Fruit fly (Drosophila melanogaster): ENCODE measurements around the gene CG5746.

CG5746 gene

dm6 chr3R:24295556-24296465 is 52.8 kb downstream of the CG5746 start (continued):
- TF ChIP-seq ATbp (GFP tag; optimal IDR thresholded peaks at IDR 0.05) (peak; percentile 65), Xbp1 (GFP tag; optimal IDR thresholded peaks at IDR 0.05) (peak; percentile 80), B-H2 (GFP tag; optimal IDR thresholded peaks at IDR 0.05) (peak; percentile 13), Doc3 (GFP tag; IDR thresholded peaks at IDR 0.05; ENCODE audit: partially characterized antibody) (no peak), Pdp1 (GFP tag; optimal IDR thresholded peaks at IDR 0.05) (peak; percentile 73 to 81), MBD-R2 (GFP tag; IDR thresholded peaks at IDR 0.05) (peak; percentile 61; the same call in 1 of the 2 replicates), fd102C (GFP tag; optimal IDR thresholded peaks at IDR 0.05) (peak; percentile 61), CG12104 (GFP tag; optimal IDR thresholded peaks at IDR 0.05) (peak; percentile 63), CG7357 (GFP tag; IDR thresholded peaks at IDR 0.05) (peak; percentile 67; the same call in 2 of the 3 replicates), CG13894 (tag; optimal IDR thresholded peaks at IDR 0.05) (no peak), ssp (GFP tag; IDR thresholded peaks at IDR 0.05) (peak; percentile 46), psq (GFP tag; optimal IDR thresholded peaks at IDR 0.05) (no peak), lola (GFP tag; optimal IDR thresholded peaks at IDR 0.05) (peak in 1 of 3 experiments; percentile 78), schlank (tag; optimal IDR thresholded peaks at IDR 0.05) (peak; percentile 66), mld (GFP tag; IDR thresholded peaks at IDR 0.05; ENCODE audit: partially characterized antibody) (no peak), CG17912 (GFP tag; optimal IDR thresholded peaks at IDR 0.05) (no peak), nau (GFP tag; optimal IDR thresholded peaks at IDR 0.05) (peak; percentile 12), sna (GFP tag; IDR thresholded peaks at IDR 0.05; ENCODE audit: partially characterized antibody) (no peak), tin (GFP tag; optimal IDR thresholded peaks at IDR 0.05) (peak; percentile 81), Dbx (GFP tag; IDR thresholded peaks at IDR 0.05) (peak; percentile 77), BtbVII (GFP tag; optimal IDR thresholded peaks at IDR 0.05) (peak; percentile 69), MESR4 (GFP tag; optimal IDR thresholded peaks at IDR 0.05) (peak; percentile 4), CG6654 (GFP tag; optimal IDR thresholded peaks at IDR 0.05) (peak; percentile 28), dpn (GFP tag; optimal IDR thresholded peaks at IDR 0.05) (peak; percentile 76 to 81), TFAM (GFP tag; optimal IDR thresholded peaks at IDR 0.05) (peak; percentile 36), cas (GFP tag; IDR thresholded peaks at IDR 0.05) (peak; percentile 65), Mes4 (GFP tag; optimal IDR thresholded peaks at IDR 0.05) (peak; percentile 34), CG7928 (GFP tag; optimal IDR thresholded peaks at IDR 0.05) (no peak), GATAe (GFP tag; conservative IDR thresholded peaks at IDR 0.05) (peak; percentile 41; the same call in 1 of the 2 replicates), CG15479 (GFP tag; optimal IDR thresholded peaks at IDR 0.05) (no peak), insv (GFP tag; optimal IDR thresholded peaks at IDR 0.05) (no peak), Sry-δ (GFP tag; optimal IDR thresholded peaks at IDR 0.05) (peak; percentile 11), oc (tag; optimal IDR thresholded peaks at IDR 0.05) (peak; percentile 72), sr (GFP tag; IDR thresholded peaks at IDR 0.05) (no peak), CoRest (tag; optimal IDR thresholded peaks at IDR 0.05) (peak; percentile 85), Hmx (GFP tag; optimal IDR thresholded peaks at IDR 0.05) (peak; percentile 18), her (GFP tag; optimal IDR thresholded peaks at IDR 0.05) (peak; percentile 45), btn (GFP tag; optimal IDR thresholded peaks at IDR 0.05) (no peak), CG3163 (GFP tag; optimal IDR thresholded peaks at IDR 0.05) (peak; percentile 34), CG10654 (GFP tag; optimal IDR thresholded peaks at IDR 0.05) (no peak), bowl (GFP tag; IDR thresholded peaks at IDR 0.05) (peak; percentile 72; the same call in 1 of the 2 replicates), CG17612 (GFP tag; IDR thresholded peaks at IDR 0.05) (peak; percentile 55; the same call in 1 of the 2 replicates), tll (GFP tag; optimal IDR thresholded peaks at IDR 0.05) (no peak), Hr51 (GFP tag; optimal IDR thresholded peaks at IDR 0.05) (peak; percentile 67 to 78), Hr78 (GFP tag; optimal IDR thresholded peaks at IDR 0.05) (no peak), Sox100B (GFP tag; optimal IDR thresholded peaks at IDR 0.05) (peak; percentile 49), CG13123 (GFP tag; optimal IDR thresholded peaks at IDR 0.05) (no peak)
